Worm (Caenorhabditis elegans): Measurements from ENCODE around the gene mes-6.

DNA sequence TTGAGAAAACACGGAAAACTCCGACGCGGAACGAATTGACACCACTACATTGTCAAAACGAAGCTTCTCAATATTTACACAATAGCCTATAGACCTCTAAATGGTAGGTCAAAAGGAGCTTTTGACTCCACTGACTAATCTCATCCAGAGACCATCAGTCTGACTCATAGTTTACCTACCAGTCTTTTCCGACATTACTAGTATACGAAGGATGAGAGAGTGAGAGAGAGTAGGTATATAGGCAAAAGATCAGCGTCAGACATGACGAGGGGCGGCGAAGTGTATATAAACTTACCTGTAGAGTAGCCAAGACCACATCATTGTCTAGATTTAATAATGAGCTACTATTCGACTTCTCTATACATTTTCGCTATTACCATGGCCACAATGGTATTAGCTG, 23.9 kb upstream of the mes-6 start, which contains the start of gene srlf-3:
- no peak for TF ChIP-seq lin-13 (GFP tag; optimal IDR thresholded peaks at IDR 0.05)
- no peak for TF ChIP-seq unc-39 (tag; optimal IDR thresholded peaks at IDR 0.05)
- TF ChIP-seq unc-62 (GFP tag; optimal IDR thresholded peaks at IDR 0.05) = no peak
- no peak for TF ChIP-seq lin-39 (tag; optimal IDR thresholded peaks at IDR 0.05)
- no peak for TF ChIP-seq ztf-11 (tag; optimal IDR thresholded peaks at IDR 0.05)
- no peak for TF ChIP-seq ceh-82 (tag; optimal IDR thresholded peaks at IDR 0.05)
- no peak for TF ChIP-seq nhr-21 (tag; optimal IDR thresholded peaks at IDR 0.05)
- no peak for TF ChIP-seq zag-1 (tag; optimal IDR thresholded peaks at IDR 0.05)
